Worm (Caenorhabditis elegans) whole organism, mixed stage, embryonic: Measurements from ENCODE around the gene F40F8.11.

ENCODE experiments used
- blmp-1 ChIP-seq: fragments of 150-350 bp; optimal IDR thresholded peaks from 2 replicates; lab custom pipeline; 2014; ENCODE audit warnings: missing biosample characterization, missing genetic modification characterization
- ceh-39 ChIP-seq: fragments of 150-350 bp; optimal IDR thresholded peaks from 2 replicates; lab custom pipeline; 2014; ENCODE audit warnings: missing biosample characterization, missing genetic modification characterization
- ces-1 ChIP-seq: fragments of 150-350 bp; optimal IDR thresholded peaks from 2 replicates; lab custom pipeline; 2014; ENCODE audit warnings: missing biosample characterization, missing genetic modification reagents, missing genetic modification characterization
- cnd-1 ChIP-seq: fragments of 200-800 bp; sonication (Bioruptor generic); optimal IDR thresholded peaks from 2 replicates; lab custom pipeline; 2018; ENCODE audit warnings: mild to moderate bottlenecking, missing genetic modification characterization, missing compliant biosample characterization
- lin-32 ChIP-seq: fragments of 200-800 bp; sonication (Bioruptor generic); optimal IDR thresholded peaks from 2 replicates; lab custom pipeline; 2018; ENCODE audit warnings: mild to moderate bottlenecking, missing genetic modification characterization, missing compliant biosample characterization
- mab-5 ChIP-seq: fragments of 150-350 bp; optimal IDR thresholded peaks from 2 replicates; lab custom pipeline; 2014; ENCODE audit warnings: missing biosample characterization, missing genetic modification characterization
- mep-1 ChIP-seq: fragments of 150-350 bp; optimal IDR thresholded peaks from 2 replicates; lab custom pipeline; 2017; ENCODE audit warnings: missing biosample characterization, missing genetic modification reagents, missing genetic modification characterization, inconsistent platforms
- mls-2 ChIP-seq: sonication (generic microtip); optimal IDR thresholded peaks from 2 replicates; lab custom pipeline; 2016; ENCODE audit warnings: mild to moderate bottlenecking, missing genetic modification characterization, moderate library complexity, missing compliant biosample characterization
- nhr-237 ChIP-seq: fragments of 150-350 bp; optimal IDR thresholded peaks from 2 replicates; lab custom pipeline; 2014; ENCODE audit warnings: missing biosample characterization, missing genetic modification characterization
- snpc-4 ChIP-seq: fragments of 150-350 bp; optimal IDR thresholded peaks from 2 replicates; lab custom pipeline; 2014; ENCODE audit warnings: missing biosample characterization, missing genetic modification characterization
- tbx-8 ChIP-seq: fragments of 200-800 bp; sonication (Bioruptor generic); optimal IDR thresholded peaks from 2 replicates; lab custom pipeline; 2018; ENCODE audit warnings: mild to moderate bottlenecking, missing genetic modification characterization, moderate library complexity, missing compliant biosample characterization
- unc-62 ChIP-seq: fragments of 150-350 bp; optimal IDR thresholded peaks from 2 replicates; lab custom pipeline; 2014; ENCODE audit warnings: missing biosample characterization, missing genetic modification reagents, missing genetic modification characterization
- ztf-11 ChIP-seq: fragments of 150-350 bp; optimal IDR thresholded peaks from 2 replicates; lab custom pipeline; 2014; ENCODE audit warnings: missing biosample characterization, missing genetic modification characterization

ce11 chrII:11162390-11162789 is 30.0 kb upstream of the F40F8.11 start, which contains the start of gene ptr-13:
- TF ChIP-seq mab-5 (tag; lab: Kevin White, UChicago) (no peak), ces-1 (GFP tag; lab: Kevin White, UChicago) (no peak), unc-62 (GFP tag; lab: Kevin White, UChicago) (no peak), ztf-11 (no peak), tbx-8 (no peak), ceh-39 (no peak), cnd-1 (no peak), nhr-237 (tag; lab: Kevin White, UChicago) (no peak), lin-32 (GFP tag; lab: Kevin White, UChicago) (no peak), blmp-1 (tag; lab: Kevin White, UChicago) (no peak), snpc-4 (tag; lab: Kevin White, UChicago) (no peak), mep-1 (no peak), mls-2 (tag; lab: Kevin White, UChicago) (no peak)
